Worm (Caenorhabditis elegans) whole organism, L1 larva: ENCODE results near the gene pmk-1.
A peak's percentile ranks its signal among the peaks of the same experiment; 100 is the strongest.

Experiments
- F16B12.6 ChIP-seq: fragments of 150-350 bp; optimal IDR thresholded peaks from 2 replicates; lab custom pipeline; 2014; ENCODE audit warnings: missing biosample characterization, missing genetic modification characterization
- aly-2 ChIP-seq: fragments of 150-350 bp; optimal IDR thresholded peaks from 2 replicates; lab custom pipeline; 2014; ENCODE audit warnings: missing biosample characterization, missing genetic modification characterization
- ceh-63 ChIP-seq: fragments of 200-800 bp; sonication (Bioruptor generic); optimal IDR thresholded peaks from 2 replicates; lab custom pipeline; 2018; ENCODE audit warnings: mild to moderate bottlenecking, missing genetic modification characterization, missing compliant biosample characterization
- ceh-8 ChIP-seq: fragments of 200-800 bp; sonication (Bioruptor generic); optimal IDR thresholded peaks from 2 replicates; lab custom pipeline; 2018; ENCODE audit warnings: mild to moderate bottlenecking, missing genetic modification characterization, moderate library complexity, missing compliant biosample characterization
- ceh-82 ChIP-seq, 3 experiments: fragments of 150-350 bp in 1 of 3; sonication (generic microtip) in 2 of 3; optimal IDR thresholded peaks; 2 replicates each; lab custom pipeline; 2014 to 2017; ENCODE audit warnings: missing biosample characterization in 3 of 3, missing genetic modification characterization in 3 of 3
- dsc-1 ChIP-seq: sonication (generic microtip); optimal IDR thresholded peaks from 2 replicates; lab custom pipeline; 2016; ENCODE audit warnings: mild to moderate bottlenecking, missing genetic modification characterization, missing compliant biosample characterization
- efl-1 ChIP-seq, 4 experiments: fragments of 150-350 bp; optimal IDR thresholded peaks in 3 of 4; peaks in 1 of 4; 1 replicate in 1 of 4; 2 replicates in 3 of 4; lab custom pipeline; 2014; ENCODE audit warnings: missing biosample characterization in 2 of 4, missing genetic modification characterization in 2 of 4, missing genetic modification reagents in 2 of 4
- egl-13 ChIP-seq: sonication (generic microtip); optimal IDR thresholded peaks from 2 replicates; lab custom pipeline; 2016; ENCODE audit warnings: missing genotype, missing genetic modification reagents, missing genetic modification characterization, missing compliant biosample characterization
- egl-27 ChIP-seq, 2 experiments: fragments of 150-350 bp in 1 of 2; sonication (generic microtip); optimal IDR thresholded peaks; 3 replicates each; lab custom pipeline; 2017 to 2018; ENCODE audit warnings: missing biosample characterization in 2 of 2, missing genetic modification characterization in 2 of 2, missing genetic modification reagents in 2 of 2
- fkh-10 ChIP-seq: sonication (generic microtip); optimal IDR thresholded peaks from 2 replicates; lab custom pipeline; 2017; ENCODE audit warnings: missing biosample characterization, missing genetic modification reagents, missing genetic modification characterization
- fkh-4 ChIP-seq: sonication (generic microtip); optimal IDR thresholded peaks from 2 replicates; lab custom pipeline; 2016; ENCODE audit warnings: missing compliant biosample characterization, missing genetic modification characterization, borderline replicate concordance
- fkh-8 ChIP-seq: sonication (generic microtip); optimal IDR thresholded peaks from 2 replicates; lab custom pipeline; 2016; ENCODE audit warnings: mild to moderate bottlenecking, missing genetic modification characterization, missing compliant biosample characterization
- grh-1 ChIP-seq: fragments of 200-800 bp; sonication (Bioruptor generic); IDR thresholded peaks from 2 replicates; pipeline ENCODE4 v1.3.6; 2022; ENCODE audit warnings: missing genetic modification reagents, missing genetic modification characterization, missing compliant biosample characterization
- hlh-17 ChIP-seq: fragments of 200-800 bp; sonication (Bioruptor generic); optimal IDR thresholded peaks from 2 replicates; lab custom pipeline; 2018; ENCODE audit warnings: missing genetic modification characterization, mild to moderate bottlenecking, missing compliant biosample characterization, moderate library complexity, borderline replicate concordance
- isw-1 ChIP-seq: fragments of 200-800 bp; sonication (Bioruptor generic); IDR thresholded peaks from 2 replicates; pipeline ENCODE4 v1.3.6; 2022; ENCODE audit warnings: missing genetic modification characterization, missing compliant biosample characterization
- jun-1 ChIP-seq: fragments of 150-350 bp; optimal IDR thresholded peaks from 2 replicates; lab custom pipeline; 2014; ENCODE audit warnings: missing biosample characterization, missing genetic modification reagents, missing genetic modification characterization
- lin-13 ChIP-seq: fragments of 150-350 bp; optimal IDR thresholded peaks from 2 replicates; lab custom pipeline; 2014; ENCODE audit warnings: missing biosample characterization, missing genetic modification reagents, missing genetic modification characterization
- lin-14 ChIP-seq: fragments of 200-800 bp; sonication (Bioruptor generic); optimal IDR thresholded peaks from 2 replicates; lab custom pipeline; 2018; ENCODE audit warnings: mild to moderate bottlenecking, missing genetic modification characterization, moderate library complexity, missing compliant biosample characterization
- lin-15B ChIP-seq: fragments of 150-350 bp; sonication (generic microtip); optimal IDR thresholded peaks from 3 replicates; lab custom pipeline; 2014; ENCODE audit warnings: missing biosample characterization, missing genetic modification characterization
- lin-35 ChIP-seq, 2 experiments: fragments of 150-350 bp; optimal IDR thresholded peaks; 2 replicates each; lab custom pipeline; 2014; ENCODE audit warnings: missing biosample characterization in 2 of 2, missing genetic modification characterization in 2 of 2, missing genetic modification reagents in 2 of 2
- lir-3 ChIP-seq: sonication (generic microtip); optimal IDR thresholded peaks from 2 replicates; lab custom pipeline; 2016; ENCODE audit warnings: mild to moderate bottlenecking, missing genetic modification characterization, moderate library complexity, missing compliant biosample characterization; ENCODE audit not compliant: poor library complexity
- lsy-2 ChIP-seq, 2 experiments: fragments of 150-350 bp; optimal IDR thresholded peaks; 2 replicates each; lab custom pipeline; 2014; ENCODE audit warnings: missing biosample characterization in 2 of 2, missing genetic modification characterization in 2 of 2
- mab-9 ChIP-seq: fragments of 200-800 bp; sonication (Bioruptor generic); IDR thresholded peaks from 2 replicates; pipeline ENCODE4 v1.3.6; 2022; ENCODE audit warnings: missing genetic modification reagents, missing genetic modification characterization, missing compliant biosample characterization
- mep-1 ChIP-seq: fragments of 150-350 bp; optimal IDR thresholded peaks from 2 replicates; lab custom pipeline; 2014; ENCODE audit warnings: missing biosample characterization, missing genetic modification characterization
- nhr-12 ChIP-seq: sonication (generic microtip); optimal IDR thresholded peaks from 2 replicates; lab custom pipeline; 2017; ENCODE audit warnings: missing biosample characterization, missing genetic modification characterization
- nhr-20 ChIP-seq: sonication (generic microtip); optimal IDR thresholded peaks from 2 replicates; lab custom pipeline; 2016; ENCODE audit warnings: mild to moderate bottlenecking, missing genetic modification characterization, missing compliant biosample characterization
- nhr-28 ChIP-seq: fragments of 150-350 bp; optimal IDR thresholded peaks from 2 replicates; lab custom pipeline; 2014; ENCODE audit warnings: missing biosample characterization, missing genetic modification characterization
- nhr-47 ChIP-seq: sonication (generic microtip); optimal IDR thresholded peaks from 2 replicates; lab custom pipeline; 2016; ENCODE audit warnings: mild to moderate bottlenecking, missing genetic modification characterization, moderate library complexity, missing compliant biosample characterization
- nhr-71 ChIP-seq: sonication (generic microtip); optimal IDR thresholded peaks from 2 replicates; lab custom pipeline; 2016; ENCODE audit warnings: mild to moderate bottlenecking, missing genetic modification characterization, moderate library complexity, missing compliant biosample characterization
- nhr-84 ChIP-seq: sonication (generic microtip); optimal IDR thresholded peaks from 2 replicates; lab custom pipeline; 2017; ENCODE audit warnings: missing biosample characterization, missing genetic modification characterization
- rnt-1 ChIP-seq: sonication (generic microtip); optimal IDR thresholded peaks from 2 replicates; lab custom pipeline; 2016; ENCODE audit warnings: mild to moderate bottlenecking, missing genetic modification characterization, moderate library complexity, missing compliant biosample characterization
- skn-1 ChIP-seq: fragments of 150-350 bp; optimal IDR thresholded peaks from 2 replicates; lab custom pipeline; 2014; ENCODE audit warnings: missing biosample characterization, missing genetic modification characterization
- snu-23 ChIP-seq: sonication (generic microtip); optimal IDR thresholded peaks from 2 replicates; lab custom pipeline; 2016; ENCODE audit warnings: missing genetic modification characterization, missing compliant biosample characterization
- sox-4 ChIP-seq: sonication (generic microtip); optimal IDR thresholded peaks from 2 replicates; lab custom pipeline; 2016; ENCODE audit warnings: missing genetic modification characterization, missing compliant biosample characterization
- swsn-7 ChIP-seq: sonication (generic microtip); optimal IDR thresholded peaks from 2 replicates; lab custom pipeline; 2016; ENCODE audit warnings: missing genetic modification characterization, missing compliant biosample characterization
- tbx-2 ChIP-seq: sonication (generic microtip); optimal IDR thresholded peaks from 2 replicates; lab custom pipeline; 2016; ENCODE audit warnings: missing genetic modification characterization, missing compliant biosample characterization
- unc-30 ChIP-seq: sonication (generic microtip); optimal IDR thresholded peaks from 2 replicates; lab custom pipeline; 2017; ENCODE audit warnings: missing biosample characterization, missing genetic modification characterization
- unc-86 ChIP-seq: sonication (generic microtip); optimal IDR thresholded peaks from 2 replicates; lab custom pipeline; 2016; ENCODE audit warnings: missing genetic modification characterization, missing compliant biosample characterization
- xbp-1 ChIP-seq: sonication (generic microtip); optimal IDR thresholded peaks from 2 replicates; lab custom pipeline; 2016; ENCODE audit warnings: missing genetic modification characterization, missing compliant biosample characterization
- ztf-4 ChIP-seq: fragments of 150-350 bp; optimal IDR thresholded peaks from 2 replicates; lab custom pipeline; 2014; ENCODE audit warnings: missing biosample characterization, missing genetic modification characterization

pmk-1 gene

ce11 chrIV:8181404-8181803 lies 32.8 kb downstream of the pmk-1 start:
- TF ChIP-seq F16B12.6 (tag; lab: Kevin White, UChicago): no peak
- peak; percentile 65 for TF ChIP-seq fkh-10 (GFP tag; lab: Kevin White, UChicago)
- TF ChIP-seq ceh-82 (tag; optimal IDR thresholded peaks at IDR 0.05; lab: Kevin White, UChicago): no peak

- peak; percentile 56 for TF ChIP-seq fkh-10 (GFP tag; lab: Kevin White, UChicago)
- no peak for TF ChIP-seq F16B12.6 (tag; lab: Kevin White, UChicago)
- peak; percentile 5 for TF ChIP-seq lin-14 (GFP tag; lab: Kevin White, UChicago)
Observed at ce11 chrIV:8182566-8182965, 34.0 kb downstream of the pmk-1 start.

DNA sequence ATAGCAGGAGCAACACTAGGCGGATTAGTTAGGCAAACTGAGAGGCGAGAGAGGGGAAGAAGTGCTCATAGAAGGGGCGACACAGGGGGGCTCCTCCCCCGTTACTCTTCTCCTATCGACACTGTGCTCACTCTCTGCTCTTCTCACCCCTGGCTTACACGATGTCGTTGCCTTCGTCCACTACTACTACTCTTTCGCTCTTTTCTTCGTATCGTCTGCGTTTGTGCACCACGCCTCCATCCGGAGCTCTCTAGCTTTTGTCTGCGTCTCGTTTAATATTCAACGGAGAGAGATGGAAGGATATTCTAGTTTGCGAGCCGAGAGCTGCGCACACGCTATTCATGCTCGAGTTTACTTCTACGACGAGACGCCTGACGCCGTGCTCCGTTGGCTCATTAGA lies 34.7 kb downstream of the pmk-1 start:
- TF ChIP-seq hlh-17 (GFP tag; lab: Kevin White, UChicago) (no peak), egl-27 (tag; optimal IDR thresholded peaks at IDR 0.05; lab: Kevin White, UChicago) (peak in 1 of 2 experiments; percentile 31), dsc-1 (tag; lab: Kevin White, UChicago) (peak; percentile 36), nhr-47 (tag; lab: Kevin White, UChicago) (peak; percentile 64), sox-4 (tag; lab: Kevin White, UChicago) (peak; percentile 9), lin-14 (GFP tag; lab: Kevin White, UChicago) (peak; percentile 86), mab-9 (GFP tag; lab: Robert Waterston, UW) (peak; percentile 47; the same call in 1 of the 2 replicates), snu-23 (GFP tag; lab: Kevin White, UChicago) (peak; percentile 41), fkh-10 (GFP tag; lab: Kevin White, UChicago) (peak; percentile 87), grh-1 (GFP tag; lab: Robert Waterston, UW) (no peak), ceh-8 (peak; percentile 47), nhr-71 (tag; lab: Kevin White, UChicago) (peak; percentile 64), fkh-8 (tag; lab: Kevin White, UChicago) (peak; percentile 92), lir-3 (tag; lab: Kevin White, UChicago) (no peak), nhr-20 (peak; percentile 41), efl-1 (optimal IDR thresholded peaks at IDR 0.05; lab: Kevin White, UChicago) (peak; percentile 22 to 40), efl-1 (GFP tag; optimal IDR thresholded peaks at IDR 0.05 in 1 of 2; lab: Kevin White, UChicago) (no peak), ztf-4 (tag; lab: Kevin White, UChicago) (no peak), swsn-7 (tag; lab: Kevin White, UChicago) (peak; percentile 65), nhr-84 (tag; lab: Kevin White, UChicago) (no peak), rnt-1 (tag; lab: Kevin White, UChicago) (no peak), unc-86 (peak; percentile 59), skn-1 (tag; lab: Kevin White, UChicago) (peak; percentile 42), isw-1 (peak; percentile 45; the same call in 1 of the 2 replicates), tbx-2 (tag; lab: Kevin White, UChicago) (peak; percentile 42), unc-30 (tag; lab: Kevin White, UChicago) (no peak), nhr-28 (tag; lab: Kevin White, UChicago) (no peak), ceh-82 (tag; optimal IDR thresholded peaks at IDR 0.05; lab: Kevin White, UChicago) (peak in 2 of 3 experiments; percentile 30 to 69), lsy-2 (tag; optimal IDR thresholded peaks at IDR 0.05; lab: Kevin White, UChicago) (peak; percentile 9 to 35), jun-1 (tag; lab: Kevin White, UChicago) (peak; percentile 22), lin-13 (GFP tag; lab: Kevin White, UChicago) (no peak), lin-35 (GFP tag; optimal IDR thresholded peaks at IDR 0.05; lab: Kevin White, UChicago) (peak in 1 of 2 experiments; percentile 31), egl-13 (tag; lab: Kevin White, UChicago) (peak; percentile 60), aly-2 (tag; lab: Kevin White, UChicago) (no peak), nhr-12 (tag; lab: Kevin White, UChicago) (no peak), lin-15B (tag; lab: Kevin White, UChicago) (no peak), mep-1 (tag; lab: Kevin White, UChicago) (peak; percentile 46), xbp-1 (tag; lab: Kevin White, UChicago) (peak; percentile 20), fkh-4 (tag; lab: Kevin White, UChicago) (no peak), ceh-63 (peak; percentile 33)
- TF ChIP-seq, all 84 proteins: peak for 26
